Worm (Caenorhabditis elegans) whole organism, late embryonic: ENCODE data around the gene T21D12.7.

Source experiments
- C38D4.7 ChIP-seq: fragments of 200-800 bp; sonication (Bioruptor generic); optimal IDR thresholded peaks from 2 replicates; lab custom pipeline; 2018; ENCODE audit warnings: mild to moderate bottlenecking, missing genetic modification characterization, moderate library complexity, missing compliant biosample characterization
- ceh-6 ChIP-seq: fragments of 200-800 bp; sonication (Bioruptor generic); optimal IDR thresholded peaks from 2 replicates; lab custom pipeline; 2018; ENCODE audit warnings: mild to moderate bottlenecking, missing genetic modification characterization, missing compliant biosample characterization
- lin-11 ChIP-seq: fragments of 200-800 bp; sonication (Bioruptor generic); optimal IDR thresholded peaks from 2 replicates; lab custom pipeline; 2018; ENCODE audit warnings: mild to moderate bottlenecking, missing genetic modification characterization, missing compliant biosample characterization
- nfya-1 ChIP-seq: sonication (generic microtip); optimal IDR thresholded peaks from 2 replicates; lab custom pipeline; 2017; ENCODE audit warnings: missing genetic modification characterization, mild to moderate bottlenecking, missing compliant biosample characterization, antibody characterized with exemption, moderate library complexity
- nhr-232 ChIP-seq: sonication (generic microtip); optimal IDR thresholded peaks from 2 replicates; lab custom pipeline; 2016; ENCODE audit warnings: missing genetic modification characterization, missing compliant biosample characterization
- npax-4 ChIP-seq: sonication (generic microtip); optimal IDR thresholded peaks from 2 replicates; lab custom pipeline; 2016; ENCODE audit warnings: missing genetic modification characterization, missing compliant biosample characterization
- odd-2 ChIP-seq: sonication (generic microtip); optimal IDR thresholded peaks from 2 replicates; lab custom pipeline; 2017; ENCODE audit warnings: antibody characterized with exemption, mild to moderate bottlenecking, missing genetic modification characterization, missing compliant biosample characterization
- pha-4 ChIP-seq: fragments of 150-350 bp; optimal IDR thresholded peaks from 2 replicates; lab custom pipeline; 2018; ENCODE audit warnings: missing biosample characterization, missing genetic modification reagents, missing genetic modification characterization
- sdc-2 ChIP-seq: sonication (generic microtip); optimal IDR thresholded peaks from 2 replicates; lab custom pipeline; 2016; ENCODE audit warnings: missing genotype, missing genetic modification characterization, missing compliant biosample characterization
- syd-9 ChIP-seq: sonication (generic microtip); optimal IDR thresholded peaks from 2 replicates; lab custom pipeline; 2016; ENCODE audit warnings: mild to moderate bottlenecking, missing genetic modification characterization, moderate library complexity, missing compliant biosample characterization
- tbx-2 ChIP-seq: sonication (generic microtip); optimal IDR thresholded peaks from 2 replicates; lab custom pipeline; 2016; ENCODE audit warnings: missing genetic modification characterization, missing compliant biosample characterization

DNA sequence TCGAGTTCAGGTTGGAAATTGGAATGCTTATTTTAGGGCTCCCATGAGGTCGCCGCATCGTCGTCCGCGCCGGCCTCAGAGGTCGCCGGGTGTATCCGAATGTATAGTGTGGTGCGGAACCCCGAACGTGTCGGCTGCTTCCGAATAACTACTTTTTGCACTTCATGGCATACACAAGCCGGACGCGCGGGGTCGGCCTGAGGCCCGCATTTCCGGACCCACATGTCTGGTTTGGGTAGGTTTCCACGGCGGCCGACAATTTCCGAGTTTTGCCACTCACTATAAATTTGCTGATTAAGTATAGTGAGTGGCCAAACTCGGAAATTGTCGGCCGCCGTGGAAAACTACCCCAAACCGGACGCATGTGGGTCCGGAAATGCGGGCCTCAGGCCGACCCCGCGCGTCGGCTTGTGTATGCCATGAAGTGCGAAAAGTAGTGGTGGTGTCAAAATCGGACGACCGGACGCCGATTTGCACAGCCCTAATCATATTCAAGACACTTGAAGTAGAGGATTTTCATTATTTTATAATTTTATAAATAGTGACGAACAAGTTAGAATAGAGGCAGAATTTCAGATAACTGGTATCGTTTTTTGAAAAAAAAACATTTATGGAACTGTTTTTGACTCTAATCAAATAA, 47.1 kb upstream of the T21D12.7 start:
- TF ChIP-seq syd-9 (tag; lab: Kevin White, UChicago): no peak
- no peak for TF ChIP-seq tbx-2
- TF ChIP-seq nhr-232 (tag; lab: Kevin White, UChicago): no peak
- TF ChIP-seq ceh-6 (GFP tag; lab: Kevin White, UChicago): no peak
- TF ChIP-seq C38D4.7 (GFP tag; lab: Kevin White, UChicago): no peak
- TF ChIP-seq npax-4 (tag; lab: Kevin White, UChicago): no peak
- no peak for TF ChIP-seq lin-11 (tag; lab: Kevin White, UChicago)
- no peak for TF ChIP-seq odd-2 (tag; lab: Kevin White, UChicago)
- TF ChIP-seq nfya-1 (tag; lab: Kevin White, UChicago): no peak
- TF ChIP-seq sdc-2 (tag; lab: Kevin White, UChicago): no peak
- TF ChIP-seq pha-4 (tag; lab: Kevin White, UChicago): no peak
